Worm (Caenorhabditis elegans): Measurements from ENCODE around the gene F42H10.3.

The F42H10.3 gene

ce11 chrIII:8483853-8484252 is at the start of gene F42H10.3:
F42H10.3 (plus strand) TSS chrIII:8484153.
- TF ChIP-seq T22C8.4 (GFP tag; IDR thresholded peaks at IDR 0.05) (no peak), ref-1 (GFP tag; conservative IDR thresholded peaks at IDR 0.05) (no peak), med-1 (GFP tag; optimal IDR thresholded peaks at IDR 0.05; ENCODE audit: insufficient read depth) (no peak), ztf-29 (GFP tag; IDR thresholded peaks at IDR 0.05) (no peak), tab-1 (GFP tag; IDR thresholded peaks at IDR 0.05) (no peak), cog-1 (tag; optimal IDR thresholded peaks at IDR 0.05) (no peak), flt-1 (GFP tag; IDR thresholded peaks at IDR 0.05) (no peak), klf-2 (GFP tag; conservative IDR thresholded peaks at IDR 0.05) (no peak), ztf-23 (GFP tag; IDR thresholded peaks at IDR 0.05) (no peak)

- no peak for TF ChIP-seq flt-1 (GFP tag; IDR thresholded peaks at IDR 0.05)
- TF ChIP-seq ref-1 (GFP tag; conservative IDR thresholded peaks at IDR 0.05): no peak
- no peak for TF ChIP-seq T22C8.4 (GFP tag; IDR thresholded peaks at IDR 0.05)
- TF ChIP-seq cog-1 (tag; optimal IDR thresholded peaks at IDR 0.05): no peak
- TF ChIP-seq ztf-29 (GFP tag; IDR thresholded peaks at IDR 0.05): no peak
- no peak for TF ChIP-seq med-1 (GFP tag; optimal IDR thresholded peaks at IDR 0.05; ENCODE audit: insufficient read depth)
- TF ChIP-seq tab-1 (GFP tag; IDR thresholded peaks at IDR 0.05): no peak
- TF ChIP-seq ztf-23 (GFP tag; IDR thresholded peaks at IDR 0.05): no peak
- no peak for TF ChIP-seq klf-2 (GFP tag; conservative IDR thresholded peaks at IDR 0.05)
Measured at ce11 chrIII:8435074-8435473, 48.9 kb upstream of the F42H10.3 start, which contains the start of gene ZK1236.9. ZK1236.9 (minus strand) TSS chrIII:8435174.

- TF ChIP-seq cog-1 (tag; optimal IDR thresholded peaks at IDR 0.05): no peak
- no peak for TF ChIP-seq klf-2 (GFP tag; conservative IDR thresholded peaks at IDR 0.05)
- TF ChIP-seq flt-1 (GFP tag; IDR thresholded peaks at IDR 0.05): no peak
- no peak for TF ChIP-seq ztf-23 (GFP tag; IDR thresholded peaks at IDR 0.05)
- TF ChIP-seq ref-1 (GFP tag; conservative IDR thresholded peaks at IDR 0.05): no peak
- no peak for TF ChIP-seq med-1 (GFP tag; optimal IDR thresholded peaks at IDR 0.05; ENCODE audit: insufficient read depth)
- no peak for TF ChIP-seq tab-1 (GFP tag; IDR thresholded peaks at IDR 0.05)
- no peak for TF ChIP-seq ztf-29 (GFP tag; IDR thresholded peaks at IDR 0.05)
- no peak for TF ChIP-seq T22C8.4 (GFP tag; IDR thresholded peaks at IDR 0.05)
Measured at ce11 chrIII:8437763-8438414, 46.1 kb upstream of the F42H10.3 start.

- TF ChIP-seq klf-2 (GFP tag; conservative IDR thresholded peaks at IDR 0.05) (no peak), cog-1 (tag; optimal IDR thresholded peaks at IDR 0.05) (no peak), tab-1 (GFP tag; IDR thresholded peaks at IDR 0.05) (no peak), ztf-29 (GFP tag; IDR thresholded peaks at IDR 0.05) (no peak), med-1 (GFP tag; optimal IDR thresholded peaks at IDR 0.05; ENCODE audit: insufficient read depth) (no peak), flt-1 (GFP tag; IDR thresholded peaks at IDR 0.05) (no peak), ref-1 (GFP tag; conservative IDR thresholded peaks at IDR 0.05) (no peak), ztf-23 (GFP tag; IDR thresholded peaks at IDR 0.05) (no peak), T22C8.4 (GFP tag; IDR thresholded peaks at IDR 0.05) (no peak)
Measured at ce11 chrIII:8439312-8439711, 44.6 kb upstream of the F42H10.3 start, which contains the start of gene pqn-96. pqn-96 (minus strand) TSS chrIII:8439412.

- 0 out of 2 replicates have a peak, but pooled peaks have one; percentile 23 for TF ChIP-seq flt-1 (GFP tag; IDR thresholded peaks at IDR 0.05)
- no peak for TF ChIP-seq ztf-23 (GFP tag; IDR thresholded peaks at IDR 0.05)
Measured at ce11 chrIII:8443557-8444131, 40.3 kb upstream of the F42H10.3 start, which contains the start of gene ufbp-1. ufbp-1 (minus strand) TSS chrIII:8443607.

ce11 chrIII:8444433-8445090 is 39.4 kb upstream of the F42H10.3 start:
- no peak for TF ChIP-seq klf-2 (GFP tag; conservative IDR thresholded peaks at IDR 0.05)
- TF ChIP-seq tab-1 (GFP tag; IDR thresholded peaks at IDR 0.05): no peak
- no peak for TF ChIP-seq T22C8.4 (GFP tag; IDR thresholded peaks at IDR 0.05)
- no peak for TF ChIP-seq ztf-23 (GFP tag; IDR thresholded peaks at IDR 0.05)

- no peak for TF ChIP-seq cog-1 (tag; optimal IDR thresholded peaks at IDR 0.05)
- TF ChIP-seq klf-2 (GFP tag; conservative IDR thresholded peaks at IDR 0.05): no peak
- TF ChIP-seq med-1 (GFP tag; optimal IDR thresholded peaks at IDR 0.05; ENCODE audit: insufficient read depth): no peak
- TF ChIP-seq T22C8.4 (GFP tag; IDR thresholded peaks at IDR 0.05): no peak
- no peak for TF ChIP-seq ztf-23 (GFP tag; IDR thresholded peaks at IDR 0.05)
- no peak for TF ChIP-seq tab-1 (GFP tag; IDR thresholded peaks at IDR 0.05)
- no peak for TF ChIP-seq ztf-29 (GFP tag; IDR thresholded peaks at IDR 0.05)
- no peak for TF ChIP-seq ref-1 (GFP tag; conservative IDR thresholded peaks at IDR 0.05)
- no peak for TF ChIP-seq flt-1 (GFP tag; IDR thresholded peaks at IDR 0.05)
Measured at ce11 chrIII:8446061-8446460, 37.9 kb upstream of the F42H10.3 start.

ce11 chrIII:8446534-8446933 is 37.4 kb upstream of the F42H10.3 start, which contains the start of gene hsp-110:
hsp-110 (minus strand) TSS chrIII:8446909.
- TF ChIP-seq klf-2 (GFP tag; conservative IDR thresholded peaks at IDR 0.05) (no peak), cog-1 (tag; optimal IDR thresholded peaks at IDR 0.05) (no peak), med-1 (GFP tag; optimal IDR thresholded peaks at IDR 0.05; ENCODE audit: insufficient read depth) (no peak), tab-1 (GFP tag; IDR thresholded peaks at IDR 0.05) (no peak), ztf-29 (GFP tag; IDR thresholded peaks at IDR 0.05) (no peak), ztf-23 (GFP tag; IDR thresholded peaks at IDR 0.05) (no peak), T22C8.4 (GFP tag; IDR thresholded peaks at IDR 0.05) (no peak), flt-1 (GFP tag; IDR thresholded peaks at IDR 0.05) (no peak), ref-1 (GFP tag; conservative IDR thresholded peaks at IDR 0.05) (no peak)

- TF ChIP-seq ztf-23 (GFP tag; IDR thresholded peaks at IDR 0.05): peak; percentile 78
- TF ChIP-seq flt-1 (GFP tag; IDR thresholded peaks at IDR 0.05): peak; percentile 79
- peak; percentile 90 for TF ChIP-seq cog-1 (tag; optimal IDR thresholded peaks at IDR 0.05)
- TF ChIP-seq ztf-29 (GFP tag; IDR thresholded peaks at IDR 0.05): no peak
- TF ChIP-seq klf-2 (GFP tag; conservative IDR thresholded peaks at IDR 0.05): no peak
- no peak for TF ChIP-seq T22C8.4 (GFP tag; IDR thresholded peaks at IDR 0.05)
Measured at ce11 chrIII:8446940-8447403, 37.0 kb upstream of the F42H10.3 start, which contains the start of gene rpn-3. rpn-3 (plus strand) TSS chrIII:8447353.

Measured in whole organism, midembryonic.